Fruit fly (Drosophila melanogaster): ENCODE results near the gene CG7800.

The CG7800 gene

DNA sequence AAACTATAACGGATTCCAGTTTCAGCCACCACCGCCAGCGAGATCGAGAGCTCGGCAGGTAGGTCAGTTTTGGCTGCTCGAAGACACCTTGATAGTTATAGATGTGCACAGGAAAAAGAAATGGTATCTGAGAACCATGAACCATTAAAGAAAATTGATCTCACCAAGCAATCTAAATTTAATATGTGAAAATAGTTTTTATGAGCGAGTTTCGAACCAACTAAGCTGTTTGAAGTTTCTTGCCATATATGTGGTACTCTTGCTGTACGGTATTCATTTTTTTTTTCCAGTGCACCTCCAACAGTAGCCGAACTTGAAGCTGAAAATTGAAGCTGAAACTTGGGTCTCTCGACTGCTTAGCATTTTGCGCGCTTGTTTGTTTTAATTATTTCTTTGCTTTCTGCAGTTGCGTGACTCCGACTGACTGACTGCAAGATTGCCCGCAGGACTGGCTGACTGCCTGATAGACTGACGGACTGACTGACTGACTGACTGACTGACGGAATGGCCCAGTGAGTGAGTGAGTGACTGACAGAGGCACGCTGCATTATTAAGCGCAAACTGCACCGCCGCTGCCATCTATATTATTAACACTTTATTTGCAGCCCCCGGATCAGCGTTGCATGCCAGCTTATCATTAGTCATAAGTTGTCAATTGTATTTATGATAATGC is 46.1 kb upstream of the CG7800 start (continued):
- TF ChIP-seq fd59A (GFP tag; optimal IDR thresholded peaks at IDR 0.05) (peak; percentile 7), ss (GFP tag; optimal IDR thresholded peaks at IDR 0.05) (peak in 1 of 2 experiments; percentile 92), CG7368 (GFP tag; optimal IDR thresholded peaks at IDR 0.05) (peak; percentile 25), CG6854 (GFP tag; optimal IDR thresholded peaks at IDR 0.05) (no peak), CG6276 (GFP tag; optimal IDR thresholded peaks at IDR 0.05) (peak; percentile 70), Ets96B (tag; optimal IDR thresholded peaks at IDR 0.05) (peak; percentile 27), Hr4 (GFP tag; optimal IDR thresholded peaks at IDR 0.05) (peak; percentile 78), CG4318 (GFP tag; optimal IDR thresholded peaks at IDR 0.05) (peak; percentile 67), CG3919 (GFP tag; optimal IDR thresholded peaks at IDR 0.05) (peak; percentile 58), Lpt (GFP tag; optimal IDR thresholded peaks at IDR 0.05) (peak; percentile 43), CG9139 (GFP tag; optimal IDR thresholded peaks at IDR 0.05) (no peak), CG31627 (GFP tag; optimal IDR thresholded peaks at IDR 0.05) (no peak), fkh (GFP tag; optimal IDR thresholded peaks at IDR 0.05) (no peak), Eip93F (GFP tag; optimal IDR thresholded peaks at IDR 0.05) (no peak), spab (GFP tag; optimal IDR thresholded peaks at IDR 0.05) (peak; percentile 8), fd85E (GFP tag; optimal IDR thresholded peaks at IDR 0.05) (no peak)

DNA sequence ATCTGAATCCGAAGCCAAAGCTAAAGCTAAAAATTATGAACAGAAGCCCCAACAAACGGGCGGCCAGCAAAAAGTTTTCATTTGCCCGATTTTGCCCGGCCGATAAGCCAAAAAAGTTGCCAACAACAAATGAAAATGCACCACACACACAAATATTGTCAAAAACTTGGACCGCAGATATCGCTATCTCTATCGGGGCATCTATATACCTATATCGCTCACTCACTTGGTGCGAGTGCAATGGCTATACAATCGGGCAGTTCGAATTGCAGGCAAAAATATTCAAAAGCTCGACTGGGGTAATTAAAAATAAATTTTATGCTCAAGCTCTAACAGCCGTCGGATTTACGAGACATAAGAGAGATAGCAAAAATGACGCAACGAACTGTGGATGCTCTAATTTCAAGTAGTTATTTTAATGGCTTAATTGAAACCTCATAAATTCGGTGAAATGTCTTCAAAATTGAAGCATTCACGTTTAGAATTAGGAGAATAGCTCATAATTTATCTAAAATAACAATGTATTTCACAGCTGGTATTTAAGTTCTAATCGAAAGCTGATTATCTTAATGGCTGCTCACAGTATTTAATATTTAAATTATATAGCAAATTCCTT is 41.6 kb upstream of the CG7800 start:
- no peak for TF ChIP-seq CG6792 (GFP tag; optimal IDR thresholded peaks at IDR 0.05)
- TF ChIP-seq Eip75B (GFP tag; optimal IDR thresholded peaks at IDR 0.05): no peak
- no peak for TF ChIP-seq eg (GFP tag; IDR thresholded peaks at IDR 0.05)
- no peak for TF ChIP-seq CG3032 (tag; optimal IDR thresholded peaks at IDR 0.05)
- no peak for TF ChIP-seq Hr4 (GFP tag; optimal IDR thresholded peaks at IDR 0.05)
- no peak for TF ChIP-seq dac (GFP tag; optimal IDR thresholded peaks at IDR 0.05)
- TF ChIP-seq CG3919 (GFP tag; optimal IDR thresholded peaks at IDR 0.05): no peak
- TF ChIP-seq CG16779 (tag; optimal IDR thresholded peaks at IDR 0.05): no peak
- no peak for TF ChIP-seq Eip78C (GFP tag)
- no peak for TF ChIP-seq CG8632 (GFP tag; optimal IDR thresholded peaks at IDR 0.05)
- no peak for TF ChIP-seq CG8319 (GFP tag; optimal IDR thresholded peaks at IDR 0.05)
- no peak for TF ChIP-seq Ets21C (GFP tag; optimal IDR thresholded peaks at IDR 0.05)
- no peak for TF ChIP-seq CG11762 (GFP tag; optimal IDR thresholded peaks at IDR 0.05; ENCODE audit: insufficient read depth)
- no peak for TF ChIP-seq fd59A (GFP tag; optimal IDR thresholded peaks at IDR 0.05)
- TF ChIP-seq fkh (GFP tag; optimal IDR thresholded peaks at IDR 0.05): no peak
- no peak for TF ChIP-seq fd85E (GFP tag; optimal IDR thresholded peaks at IDR 0.05)
- TF ChIP-seq pdm3 (GFP tag; optimal IDR thresholded peaks at IDR 0.05): no peak
- TF ChIP-seq CG11902 (GFP tag; optimal IDR thresholded peaks at IDR 0.05): no peak
- TF ChIP-seq svp (GFP tag): no peak
- TF ChIP-seq dsx (GFP tag; optimal IDR thresholded peaks at IDR 0.05; ENCODE audit: poor library complexity, severe bottlenecking): no peak

dm6 chr3R:8180376-8181011 is 37.3 kb upstream of the CG7800 start:
- TF ChIP-seq CG10669 (GFP tag; optimal IDR thresholded peaks at IDR 0.05) (no peak), fkh (GFP tag; optimal IDR thresholded peaks at IDR 0.05) (peak; percentile 91), CG11902 (GFP tag; optimal IDR thresholded peaks at IDR 0.05) (no peak), Eip75B (GFP tag; optimal IDR thresholded peaks at IDR 0.05) (no peak), CG32006 (GFP tag; optimal IDR thresholded peaks at IDR 0.05) (no peak), Ets96B (tag; optimal IDR thresholded peaks at IDR 0.05) (no peak), acj6 (GFP tag; optimal IDR thresholded peaks at IDR 0.05) (no peak), CG6276 (GFP tag; optimal IDR thresholded peaks at IDR 0.05) (no peak)
